Worm (Caenorhabditis elegans) whole organism, L4 larva: Measurements from ENCODE around the gene EEED8.4.

ENCODE experiments used
- F37D6.2 ChIP-seq: sonication (generic microtip); optimal IDR thresholded peaks from 2 replicates; lab custom pipeline; 2016; ENCODE audit warnings: mild to moderate bottlenecking, missing genetic modification characterization, missing compliant biosample characterization
- T26A8.4 ChIP-seq: fragments of 200-800 bp; sonication (Bioruptor generic); IDR thresholded peaks from 2 replicates; pipeline ENCODE4 v1.3.6; 2022; ENCODE audit warnings: missing genetic modification characterization, missing compliant biosample characterization
- Y105C5A.15 ChIP-seq: fragments of 200-800 bp; sonication (Bioruptor generic); IDR thresholded peaks from 2 replicates; pipeline ENCODE4 v1.3.6; 2022; ENCODE audit warnings: missing genetic modification characterization, missing compliant biosample characterization
- Y75B8A.6 ChIP-seq: fragments of 200-800 bp; sonication (Bioruptor generic); IDR thresholded peaks from 2 replicates; pipeline ENCODE4 v1.3.6; 2022; ENCODE audit warnings: missing genetic modification reagents, missing genetic modification characterization, missing compliant biosample characterization
- aha-1 ChIP-seq: fragments of 150-350 bp; peaks from one replicate; lab custom pipeline; 2014; ENCODE audit warnings: missing biosample characterization, missing genetic modification characterization
- attf-4 ChIP-seq: sonication (generic microtip); optimal IDR thresholded peaks from 3 replicates; lab custom pipeline; 2017; ENCODE audit warnings: missing biosample characterization, missing genetic modification characterization
- ceh-44 ChIP-seq: fragments of 200-800 bp; sonication (Bioruptor generic); IDR thresholded peaks from 2 replicates; pipeline ENCODE4 v1.3.6; 2022; ENCODE audit warnings: missing genetic modification reagents, missing genetic modification characterization, missing compliant biosample characterization
- ceh-62 ChIP-seq: sonication (generic microtip); optimal IDR thresholded peaks from 2 replicates; lab custom pipeline; 2017; ENCODE audit warnings: missing biosample characterization, missing genetic modification characterization
- cey-2 ChIP-seq: sonication (generic microtip); optimal IDR thresholded peaks from 3 replicates; lab custom pipeline; 2017; ENCODE audit warnings: missing genetic modification characterization, mild to moderate bottlenecking, missing compliant biosample characterization, antibody characterized with exemption, borderline replicate concordance; ENCODE audit not compliant: insufficient read depth
- daf-16 ChIP-seq, 3 experiments: sonication (generic microtip); optimal IDR thresholded peaks; 2 replicates each; lab custom pipeline; 2016 to 2017; ENCODE audit warnings: missing genetic modification characterization in 3 of 3, missing genetic modification reagents in 3 of 3, mild to moderate bottlenecking in 2 of 3, missing compliant biosample characterization in 2 of 3, missing biosample characterization in 1 of 3, moderate library complexity in 1 of 3
- dmd-6 ChIP-seq: fragments of 200-800 bp; sonication (Bioruptor generic); IDR thresholded peaks from 2 replicates; pipeline ENCODE4 v1.3.6; 2022; ENCODE audit warnings: missing genetic modification reagents, missing genetic modification characterization, missing compliant biosample characterization
- dmd-9 ChIP-seq: fragments of 200-800 bp; sonication (Bioruptor generic); IDR thresholded peaks from 2 replicates; pipeline ENCODE4 v1.3.6; 2022; ENCODE audit warnings: missing genetic modification reagents, missing genetic modification characterization, missing compliant biosample characterization
- duxl-1 ChIP-seq: sonication (generic microtip); optimal IDR thresholded peaks from 2 replicates; lab custom pipeline; 2016; ENCODE audit warnings: mild to moderate bottlenecking, missing genetic modification characterization, moderate library complexity, missing compliant biosample characterization; ENCODE audit not compliant: poor library complexity
- fos-1 ChIP-seq: fragments of 150-350 bp; optimal IDR thresholded peaks from 2 replicates; lab custom pipeline; 2014; ENCODE audit warnings: missing biosample characterization, missing genetic modification characterization
- gei-8 ChIP-seq: fragments of 200-800 bp; sonication (Bioruptor generic); optimal IDR thresholded peaks from 2 replicates; lab custom pipeline; 2018; ENCODE audit warnings: mild to moderate bottlenecking, missing genetic modification characterization, missing compliant biosample characterization
- hlh-11 ChIP-seq: fragments of 200-800 bp; sonication (Bioruptor generic); optimal IDR thresholded peaks from 2 replicates; lab custom pipeline; 2018; ENCODE audit warnings: mild to moderate bottlenecking, missing genetic modification characterization, missing compliant biosample characterization
- lin-1 ChIP-seq: fragments of 200-800 bp; sonication (Bioruptor generic); IDR thresholded peaks from 2 replicates; pipeline ENCODE4 v1.3.6; 2022; ENCODE audit warnings: missing genetic modification reagents, missing genetic modification characterization, missing compliant biosample characterization
- lin-39 ChIP-seq: fragments of 150-350 bp; optimal IDR thresholded peaks from 2 replicates; lab custom pipeline; 2014; ENCODE audit warnings: missing biosample characterization, missing genetic modification reagents, missing genetic modification characterization
- lir-3 ChIP-seq: sonication (generic microtip); optimal IDR thresholded peaks from 2 replicates; lab custom pipeline; 2016; ENCODE audit warnings: mild to moderate bottlenecking, missing genetic modification characterization, missing compliant biosample characterization
- lsy-2 ChIP-seq, 2 experiments: fragments of 150-350 bp in 1 of 2; sonication (generic microtip) in 1 of 2; optimal IDR thresholded peaks; 2 replicates each; lab custom pipeline; 2014 to 2017; ENCODE audit warnings: missing biosample characterization in 2 of 2, missing genetic modification characterization in 2 of 2
- mdl-1 ChIP-seq, 2 experiments: fragments of 150-350 bp in 1 of 2; sonication (generic microtip) in 1 of 2; optimal IDR thresholded peaks; 2 replicates each; lab custom pipeline; 2014 to 2017; ENCODE audit warnings: missing biosample characterization in 2 of 2, missing genetic modification characterization in 2 of 2
- mes-2 ChIP-seq: sonication (generic microtip); optimal IDR thresholded peaks from 2 replicates; lab custom pipeline; 2016; ENCODE audit warnings: missing genotype, mild to moderate bottlenecking, missing genetic modification characterization, missing compliant biosample characterization; ENCODE audit not compliant: poor library complexity, severe bottlenecking
- nhr-102 ChIP-seq: sonication (generic microtip); optimal IDR thresholded peaks from 2 replicates; lab custom pipeline; 2016; ENCODE audit warnings: mild to moderate bottlenecking, missing genetic modification characterization, moderate library complexity, missing compliant biosample characterization
- nhr-237 ChIP-seq: sonication (generic microtip); optimal IDR thresholded peaks from 2 replicates; lab custom pipeline; 2017; ENCODE audit warnings: missing biosample characterization, missing genetic modification characterization
- nhr-25 ChIP-seq: sonication (generic microtip); optimal IDR thresholded peaks from 2 replicates; lab custom pipeline; 2017; ENCODE audit warnings: missing genetic modification characterization, mild to moderate bottlenecking, missing compliant biosample characterization, antibody characterized with exemption, moderate library complexity, borderline replicate concordance; ENCODE audit not compliant: insufficient read depth
- nhr-41 ChIP-seq: fragments of 200-800 bp; sonication (Bioruptor generic); IDR thresholded peaks from 2 replicates; pipeline ENCODE4 v1.3.6; 2022; ENCODE audit warnings: missing genetic modification reagents, missing genetic modification characterization, missing compliant biosample characterization
- nhr-6 ChIP-seq: fragments of 150-350 bp; optimal IDR thresholded peaks from 2 replicates; lab custom pipeline; 2014; ENCODE audit warnings: missing biosample characterization, missing genetic modification characterization
- nhr-76 ChIP-seq: fragments of 150-350 bp; optimal IDR thresholded peaks from 2 replicates; lab custom pipeline; 2014; ENCODE audit warnings: missing biosample characterization, missing genetic modification characterization
- php-3 ChIP-seq: fragments of 200-800 bp; sonication (Bioruptor generic); IDR thresholded peaks from 2 replicates; pipeline ENCODE4 v1.3.6; 2022; ENCODE audit warnings: missing genetic modification reagents, missing genetic modification characterization, missing compliant biosample characterization
- pqm-1 ChIP-seq: sonication (generic microtip); optimal IDR thresholded peaks from 2 replicates; lab custom pipeline; 2017; ENCODE audit warnings: missing biosample characterization, missing genetic modification characterization
- saeg-2 ChIP-seq: fragments of 200-800 bp; sonication (Bioruptor generic); IDR thresholded peaks from 2 replicates; pipeline ENCODE4 v1.3.6; 2022; ENCODE audit warnings: missing genetic modification reagents, missing genetic modification characterization, missing compliant biosample characterization
- set-16 ChIP-seq: fragments of 200-800 bp; sonication (Bioruptor generic); IDR thresholded peaks from 2 replicates; pipeline ENCODE4 v1.3.6; 2022; ENCODE audit warnings: missing genetic modification reagents, missing genetic modification characterization, missing compliant biosample characterization
- skn-1 ChIP-seq: fragments of 150-350 bp; optimal IDR thresholded peaks from 2 replicates; lab custom pipeline; 2014; ENCODE audit warnings: missing biosample characterization, missing genetic modification characterization
- snpc-4 ChIP-seq: fragments of 150-350 bp; optimal IDR thresholded peaks from 2 replicates; lab custom pipeline; 2014; ENCODE audit warnings: missing biosample characterization, missing genetic modification characterization
- spr-1 ChIP-seq: sonication (generic microtip); optimal IDR thresholded peaks from 2 replicates; lab custom pipeline; 2016; ENCODE audit warnings: mild to moderate bottlenecking, missing genetic modification characterization, missing compliant biosample characterization
- tag-97 ChIP-seq: fragments of 200-800 bp; sonication (Bioruptor generic); IDR thresholded peaks from 2 replicates; pipeline ENCODE4 v1.3.6; 2022; ENCODE audit warnings: missing genetic modification characterization, missing compliant biosample characterization
- unc-39 ChIP-seq: sonication (generic microtip); optimal IDR thresholded peaks from 2 replicates; lab custom pipeline; 2017; ENCODE audit warnings: missing biosample characterization, missing genetic modification characterization
- unc-62 ChIP-seq, 3 experiments: fragments of 150-350 bp in 1 of 3; sonication (generic microtip); optimal IDR thresholded peaks in 2 of 3; peaks in 1 of 3; 1 replicate in 1 of 3; 2 replicates in 2 of 3; lab custom pipeline; 2014 to 2017; ENCODE audit warnings: missing biosample characterization in 3 of 3, missing genetic modification characterization in 3 of 3, missing genetic modification reagents in 3 of 3, missing genotype in 1 of 3
- vab-7 ChIP-seq: fragments of 200-800 bp; sonication (Bioruptor generic); IDR thresholded peaks from 2 replicates; pipeline ENCODE4 v1.3.6; 2022; ENCODE audit warnings: missing genetic modification reagents, missing genetic modification characterization, missing compliant biosample characterization
- zfp-3 ChIP-seq: fragments of 200-800 bp; sonication (Bioruptor generic); conservative IDR thresholded peaks from 2 replicates; pipeline ENCODE4 v1.3.6; 2022; ENCODE audit warnings: missing genetic modification reagents, missing genetic modification characterization, missing compliant biosample characterization
- zip-11 ChIP-seq: fragments of 200-800 bp; sonication (Bioruptor generic); IDR thresholded peaks from 2 replicates; pipeline ENCODE4 v1.3.6; 2022; ENCODE audit warnings: missing genetic modification characterization, missing compliant biosample characterization
- ztf-11 ChIP-seq: fragments of 150-350 bp; optimal IDR thresholded peaks from 2 replicates; lab custom pipeline; 2014; ENCODE audit warnings: missing biosample characterization, missing genetic modification characterization

Gene EEED8.4

ce11 chrII:5408924-5409323 lies at the start of gene EEED8.4, which contains the start of gene EEED8.12:
Gene EEED8.4, plus strand, starts transcription at chrII:5409319.
Gene EEED8.12, minus strand, starts transcription at chrII:5409024.
- TF ChIP-seq set-16 (no peak), F37D6.2 (no peak), zip-11 (GFP tag; lab: Robert Waterston, UW) (no peak), php-3 (no peak), cey-2 (tag; lab: Kevin White, UChicago) (no peak), nhr-102 (tag; lab: Kevin White, UChicago) (no peak)

- TF ChIP-seq ceh-62 (tag; lab: Kevin White, UChicago) (no peak), Y105C5A.15 (GFP tag; lab: Robert Waterston, UW) (no peak), unc-62 (GFP tag; optimal IDR thresholded peaks at IDR 0.05 in 1 of 2; lab: Kevin White, UChicago) (peak in 1 of 2 experiments; percentile 90), unc-62 (tag; optimal IDR thresholded peaks at IDR 0.05; lab: Kevin White, UChicago) (no peak), nhr-76 (no peak), pqm-1 (tag; lab: Kevin White, UChicago) (no peak), aha-1 (tag; lab: Kevin White, UChicago) (peak; percentile 22)
Measured at ce11 chrII:5364516-5364915, 44.6 kb upstream of the EEED8.4 start.

ce11 chrII:5365645-5366044 lies 43.5 kb upstream of the EEED8.4 start, which contains the start of gene F09E5.16:
Gene F09E5.16, minus strand, starts transcription at chrII:5365745.
- TF ChIP-seq snpc-4 (tag; lab: Kevin White, UChicago) (no peak), nhr-6 (tag; lab: Kevin White, UChicago) (no peak), fos-1 (no peak), nhr-237 (tag; lab: Kevin White, UChicago) (no peak), T26A8.4 (GFP tag; lab: Robert Waterston, UW) (no peak), dmd-9 (no peak), tag-97 (GFP tag; lab: Robert Waterston, UW) (no peak), Y105C5A.15 (GFP tag; lab: Robert Waterston, UW) (no peak), ceh-44 (GFP tag; lab: Robert Waterston, UW) (no peak), skn-1 (tag; lab: Kevin White, UChicago) (no peak), nhr-25 (no peak), nhr-76 (no peak), duxl-1 (tag; lab: Kevin White, UChicago) (no peak), unc-39 (tag; lab: Kevin White, UChicago) (no peak), saeg-2 (no peak), daf-16 (GFP tag; optimal IDR thresholded peaks at IDR 0.05; lab: Kevin White, UChicago) (no peak), daf-16 (tag; optimal IDR thresholded peaks at IDR 0.05; lab: Kevin White, UChicago) (no peak), gei-8 (GFP tag; lab: Kevin White, UChicago) (no peak)

ce11 chrII:5370641-5371040 lies 38.5 kb upstream of the EEED8.4 start, which contains the start of gene F09E5.12:
Gene F09E5.12, minus strand, starts transcription at chrII:5370741.
- TF ChIP-seq lin-39 (tag; lab: Kevin White, UChicago) (no peak), aha-1 (tag; lab: Kevin White, UChicago) (peak; percentile 3)

- peak in 1 of 2 experiments; percentile 19 for TF ChIP-seq daf-16 (GFP tag; optimal IDR thresholded peaks at IDR 0.05; lab: Kevin White, UChicago)
- peak; percentile 19 for TF ChIP-seq daf-16 (tag; optimal IDR thresholded peaks at IDR 0.05; lab: Kevin White, UChicago)
- TF ChIP-seq set-16 = no peak
- TF ChIP-seq ztf-11 (tag; lab: Kevin White, UChicago) = no peak
- TF ChIP-seq lsy-2 (tag; optimal IDR thresholded peaks at IDR 0.05; lab: Kevin White, UChicago) = peak; percentile 68 to 96
- TF ChIP-seq spr-1 (tag; lab: Kevin White, UChicago) = peak; percentile 80
- peak; percentile 74 for TF ChIP-seq zfp-3
- no peak for TF ChIP-seq Y75B8A.6 (GFP tag; lab: Robert Waterston, UW)
- no peak for TF ChIP-seq nhr-41 (GFP tag; lab: Robert Waterston, UW)
- peak; percentile 83 for TF ChIP-seq dmd-6 (GFP tag; lab: Robert Waterston, UW)
- TF ChIP-seq attf-4 (tag; lab: Kevin White, UChicago) = no peak
- TF ChIP-seq lin-39 (tag; lab: Kevin White, UChicago) = no peak
- peak; percentile 83 for TF ChIP-seq hlh-11 (tag; lab: Kevin White, UChicago)
- no peak for TF ChIP-seq lin-1 (GFP tag; lab: Robert Waterston, UW)
- TF ChIP-seq lir-3 = no peak
- peak; percentile 93 for TF ChIP-seq mes-2
- TF ChIP-seq vab-7 (GFP tag; lab: Robert Waterston, UW) = no peak
- peak in 1 of 2 experiments; percentile 42 for TF ChIP-seq mdl-1 (tag; optimal IDR thresholded peaks at IDR 0.05; lab: Kevin White, UChicago)
Measured at ce11 chrII:5373275-5374047, 35.7 kb upstream of the EEED8.4 start, which contains the start of the genes agt-2 and F09E5.3. Gene agt-2, minus strand, starts transcription at chrII:5373827. Gene F09E5.3, plus strand, starts transcription at chrII:5373997.
